Worm (Caenorhabditis elegans): Measurements from ENCODE around the gene R07G3.8.
A peak's percentile ranks its signal among the peaks of the same experiment; 100 is the strongest.

The R07G3.8 gene

ce11 chrII:7623466-7623865 is 3.2 kb upstream of the R07G3.8 start:
- no peak for TF ChIP-seq egl-27 (tag; optimal IDR thresholded peaks at IDR 0.05)
- no peak for TF ChIP-seq duxl-1 (tag; optimal IDR thresholded peaks at IDR 0.05; ENCODE audit: poor library complexity)
- TF ChIP-seq dmd-8 (GFP tag; IDR thresholded peaks at IDR 0.05) = 0 out of 2 replicates have a peak, but pooled peaks have one; percentile 15
- 0 out of 2 replicates have a peak, but pooled peaks have one; percentile 11 for TF ChIP-seq php-3 (GFP tag; IDR thresholded peaks at IDR 0.05)
- no peak for TF ChIP-seq fkh-10 (GFP tag; optimal IDR thresholded peaks at IDR 0.05)
- no peak for TF ChIP-seq pha-4 (GFP tag; IDR thresholded peaks at IDR 0.05)
- TF ChIP-seq pha-4 (tag; optimal IDR thresholded peaks at IDR 0.05) = no peak
- no peak for TF ChIP-seq attf-4 (tag; optimal IDR thresholded peaks at IDR 0.05)
- TF ChIP-seq dmd-6 (GFP tag; IDR thresholded peaks at IDR 0.05) = peak; percentile 51; the same call in 1 of the 2 replicates
- TF ChIP-seq madf-5 (GFP tag; IDR thresholded peaks at IDR 0.05) = no peak
- TF ChIP-seq T26A8.4 (GFP tag; IDR thresholded peaks at IDR 0.05) = 0 out of 2 replicates have a peak, but pooled peaks have one; percentile 42
- TF ChIP-seq egl-43 (GFP tag; IDR thresholded peaks at IDR 0.05) = no peak
- no peak for TF ChIP-seq hmg-1.1 (GFP tag; IDR thresholded peaks at IDR 0.05)
- TF ChIP-seq gei-8 (GFP tag; optimal IDR thresholded peaks at IDR 0.05) = no peak
- TF ChIP-seq tra-1 (GFP tag; IDR thresholded peaks at IDR 0.05) = no peak
- peak in 1 of 2 experiments; percentile 25 for TF ChIP-seq daf-16 (GFP tag; optimal IDR thresholded peaks at IDR 0.05)
- peak; percentile 68 for TF ChIP-seq daf-16 (tag; optimal IDR thresholded peaks at IDR 0.05)
- TF ChIP-seq zip-2 (tag; optimal IDR thresholded peaks at IDR 0.05) = no peak
- no peak for TF ChIP-seq T20F7.1 (GFP tag; optimal IDR thresholded peaks at IDR 0.05)
- TF ChIP-seq nhr-28 (tag; optimal IDR thresholded peaks at IDR 0.05) = peak; percentile 33
- no peak for TF ChIP-seq lin-15B (tag; optimal IDR thresholded peaks at IDR 0.05)
- TF ChIP-seq lin-38 (GFP tag; IDR thresholded peaks at IDR 0.05) = no peak
- TF ChIP-seq hif-1 (tag; optimal IDR thresholded peaks at IDR 0.05) = peak in 1 of 2 experiments; percentile 28
- no peak for TF ChIP-seq ZK546.5 (tag; optimal IDR thresholded peaks at IDR 0.05)
- peak; percentile 77 for TF ChIP-seq aha-1 (tag)
- no peak for TF ChIP-seq D1046.2 (GFP tag; IDR thresholded peaks at IDR 0.05)
- no peak for TF ChIP-seq fos-1 (tag; optimal IDR thresholded peaks at IDR 0.05)
- no peak for TF ChIP-seq ctbp-1 (GFP tag; IDR thresholded peaks at IDR 0.05)
- peak; percentile 51 for TF ChIP-seq hlh-30 (tag; optimal IDR thresholded peaks at IDR 0.05; ENCODE audit: insufficient read depth)
- no peak for TF ChIP-seq unc-130 (GFP tag; optimal IDR thresholded peaks at IDR 0.05)
- no peak for TF ChIP-seq nhr-102 (tag; optimal IDR thresholded peaks at IDR 0.05)
- no peak for TF ChIP-seq F44E2.7 (GFP tag; IDR thresholded peaks at IDR 0.05)
- TF ChIP-seq dve-1 (tag; optimal IDR thresholded peaks at IDR 0.05; ENCODE audit: insufficient read depth) = peak; percentile 74
- no peak for TF ChIP-seq F26F4.8 (GFP tag; conservative IDR thresholded peaks at IDR 0.05)
- no peak for TF ChIP-seq snpc-4 (tag; optimal IDR thresholded peaks at IDR 0.05)
- TF ChIP-seq pqm-1 (tag; optimal IDR thresholded peaks at IDR 0.05) = no peak
- TF ChIP-seq nhr-48 (tag; optimal IDR thresholded peaks at IDR 0.05) = peak; percentile 25
- peak; percentile 80 for TF ChIP-seq hlh-11 (tag; optimal IDR thresholded peaks at IDR 0.05)
- 0 out of 2 replicates have a peak, but pooled peaks have one; percentile 14 for TF ChIP-seq ceh-20 (GFP tag; IDR thresholded peaks at IDR 0.05)
- peak; percentile 42 for TF ChIP-seq mes-2 (tag; optimal IDR thresholded peaks at IDR 0.05; ENCODE audit: poor library complexity, severe bottlenecking)
- no peak for TF ChIP-seq Y48G9A.11 (GFP tag; IDR thresholded peaks at IDR 0.05)
- TF ChIP-seq lin-1 (GFP tag; IDR thresholded peaks at IDR 0.05) = 0 out of 2 replicates have a peak, but pooled peaks have one; percentile 40
- TF ChIP-seq nhr-42 (GFP tag; IDR thresholded peaks at IDR 0.05) = no peak
- TF ChIP-seq mxl-3 (GFP tag; optimal IDR thresholded peaks at IDR 0.05) = peak; percentile 67
- no peak for TF ChIP-seq R02D3.7 (tag; optimal IDR thresholded peaks at IDR 0.05)
- no peak for TF ChIP-seq zip-11 (GFP tag; IDR thresholded peaks at IDR 0.05)
- peak in 1 of 2 experiments; percentile 96 for TF ChIP-seq unc-62 (GFP tag; optimal IDR thresholded peaks at IDR 0.05 in 1 of 2)
- no peak for TF ChIP-seq unc-62 (tag; optimal IDR thresholded peaks at IDR 0.05)
- TF ChIP-seq mdl-1 (tag; optimal IDR thresholded peaks at IDR 0.05) = peak in 1 of 2 experiments; percentile 41
- TF ChIP-seq lim-7 (GFP tag; IDR thresholded peaks at IDR 0.05) = no peak
- TF ChIP-seq ces-1 (GFP tag; optimal IDR thresholded peaks at IDR 0.05) = no peak
- no peak for TF ChIP-seq nhr-111 (GFP tag; optimal IDR thresholded peaks at IDR 0.05)
